Worm (Caenorhabditis elegans): ENCODE results near the gene C33F10.1.

- TF ChIP-seq lin-39 (tag; optimal IDR thresholded peaks at IDR 0.05) (no peak), unc-62 (GFP tag; optimal IDR thresholded peaks at IDR 0.05) (no peak), ztf-11 (tag; optimal IDR thresholded peaks at IDR 0.05) (no peak), ama-1 (optimal IDR thresholded peaks at IDR 0.05) (peak; percentile 68), snpc-4 (tag; optimal IDR thresholded peaks at IDR 0.05) (no peak), elt-3 (tag; optimal IDR thresholded peaks at IDR 0.05) (no peak), sem-4 (tag; optimal IDR thresholded peaks at IDR 0.05) (no peak), nhr-23 (tag; optimal IDR thresholded peaks at IDR 0.05) (no peak), mdl-1 (tag; optimal IDR thresholded peaks at IDR 0.05) (no peak), nhr-12 (tag; optimal IDR thresholded peaks at IDR 0.05) (no peak)
Observed at ce11 chrII:4857873-4858364, 23.1 kb downstream of the C33F10.1 start, which contains the start of gene F11G11.5.
